Worm (Caenorhabditis elegans) whole organism, late embryonic: ENCODE results near the gene unc-50.
"Not testable (repeated sequence)": the region's sequence is repeated elsewhere in the genome, so short reads cannot be mapped to it uniquely, and the experiment has no call there.

ENCODE experiments used
- F13H6.1 ChIP-seq: sonication (generic microtip); optimal IDR thresholded peaks from 2 replicates; lab custom pipeline; 2016; ENCODE audit warnings: missing genetic modification characterization, missing compliant biosample characterization
- K02D7.2 ChIP-seq: sonication (generic microtip); optimal IDR thresholded peaks from 2 replicates; lab custom pipeline; 2017; ENCODE audit warnings: mild to moderate bottlenecking, missing genetic modification characterization, missing compliant biosample characterization
- K09A11.1 ChIP-seq: sonication (generic microtip); optimal IDR thresholded peaks from 2 replicates; lab custom pipeline; 2017; ENCODE audit warnings: antibody characterized with exemption, mild to moderate bottlenecking, missing genetic modification characterization, missing compliant biosample characterization; ENCODE audit not compliant: insufficient read depth
- Y22D7AL.16 ChIP-seq: sonication (generic microtip); optimal IDR thresholded peaks from 2 replicates; lab custom pipeline; 2016; ENCODE audit warnings: missing genetic modification characterization, missing compliant biosample characterization
- ahr-1 ChIP-seq: sonication (generic microtip); optimal IDR thresholded peaks from 2 replicates; lab custom pipeline; 2016; ENCODE audit warnings: missing genetic modification characterization, missing compliant biosample characterization
- ceh-19 ChIP-seq: fragments of 200-800 bp; sonication (Bioruptor generic); optimal IDR thresholded peaks from 2 replicates; lab custom pipeline; 2018; ENCODE audit warnings: mild to moderate bottlenecking, missing genetic modification characterization, missing compliant biosample characterization
- ceh-2 ChIP-seq: sonication (generic microtip); optimal IDR thresholded peaks from 2 replicates; lab custom pipeline; 2016; ENCODE audit warnings: missing genotype, missing genetic modification characterization, missing compliant biosample characterization
- ceh-22 ChIP-seq: sonication (generic microtip); optimal IDR thresholded peaks from 2 replicates; lab custom pipeline; 2017; ENCODE audit warnings: missing biosample characterization, missing genetic modification characterization
- ceh-24 ChIP-seq: sonication (generic microtip); optimal IDR thresholded peaks from 2 replicates; lab custom pipeline; 2016; ENCODE audit warnings: mild to moderate bottlenecking, missing genetic modification characterization, missing compliant biosample characterization
- ceh-34 ChIP-seq: sonication (generic microtip); optimal IDR thresholded peaks from 2 replicates; lab custom pipeline; 2016; ENCODE audit warnings: mild to moderate bottlenecking, missing genetic modification characterization, missing compliant biosample characterization
- ceh-45 ChIP-seq: fragments of 200-800 bp; sonication (Bioruptor generic); IDR thresholded peaks from 2 replicates; pipeline ENCODE4 v1.3.6; 2022; ENCODE audit warnings: missing genetic modification reagents, missing genetic modification characterization, missing compliant biosample characterization
- ceh-48 ChIP-seq: sonication (generic microtip); optimal IDR thresholded peaks from 2 replicates; lab custom pipeline; 2016; ENCODE audit warnings: missing genetic modification characterization, inconsistent platforms, missing compliant biosample characterization
- ceh-6 ChIP-seq: fragments of 200-800 bp; sonication (Bioruptor generic); optimal IDR thresholded peaks from 2 replicates; lab custom pipeline; 2018; ENCODE audit warnings: mild to moderate bottlenecking, missing genetic modification characterization, missing compliant biosample characterization
- elt-4 ChIP-seq: sonication (generic microtip); optimal IDR thresholded peaks from 2 replicates; lab custom pipeline; 2016; ENCODE audit warnings: missing genetic modification characterization, missing compliant biosample characterization
- fax-1 ChIP-seq: sonication (generic microtip); optimal IDR thresholded peaks from 2 replicates; lab custom pipeline; 2016; ENCODE audit warnings: missing genotype, missing genetic modification characterization, missing compliant biosample characterization
- fkh-6 ChIP-seq: sonication (generic microtip); optimal IDR thresholded peaks from 2 replicates; lab custom pipeline; 2016; ENCODE audit warnings: missing genetic modification characterization, missing compliant biosample characterization
- gmeb-2 ChIP-seq: sonication (generic microtip); optimal IDR thresholded peaks from 2 replicates; lab custom pipeline; 2016; ENCODE audit warnings: missing genetic modification characterization, inconsistent platforms, missing compliant biosample characterization
- hlh-15 ChIP-seq: sonication (generic microtip); optimal IDR thresholded peaks from 2 replicates; lab custom pipeline; 2016; ENCODE audit warnings: missing genetic modification characterization, missing compliant biosample characterization
- hlh-6 ChIP-seq: sonication (generic microtip); optimal IDR thresholded peaks from 2 replicates; lab custom pipeline; 2016; ENCODE audit warnings: missing genotype, missing genetic modification characterization, missing compliant biosample characterization
- lim-6 ChIP-seq: sonication (generic microtip); optimal IDR thresholded peaks from 2 replicates; lab custom pipeline; 2016; ENCODE audit warnings: missing genetic modification characterization, missing compliant biosample characterization
- lin-11 ChIP-seq: fragments of 200-800 bp; sonication (Bioruptor generic); optimal IDR thresholded peaks from 2 replicates; lab custom pipeline; 2018; ENCODE audit warnings: mild to moderate bottlenecking, missing genetic modification characterization, missing compliant biosample characterization
- mec-3 ChIP-seq: sonication (generic microtip); optimal IDR thresholded peaks from 2 replicates; lab custom pipeline; 2016; ENCODE audit warnings: borderline replicate concordance, missing genetic modification characterization, missing compliant biosample characterization
- nhr-11 ChIP-seq: fragments of 150-350 bp; optimal IDR thresholded peaks from 2 replicates; lab custom pipeline; 2014; ENCODE audit warnings: missing biosample characterization, missing genetic modification characterization
- nhr-232 ChIP-seq: sonication (generic microtip); optimal IDR thresholded peaks from 2 replicates; lab custom pipeline; 2016; ENCODE audit warnings: missing genetic modification characterization, missing compliant biosample characterization
- pag-3 ChIP-seq: sonication (generic microtip); optimal IDR thresholded peaks from 2 replicates; lab custom pipeline; 2016; ENCODE audit warnings: missing compliant biosample characterization, missing genetic modification characterization, borderline replicate concordance
- pax-1 ChIP-seq: fragments of 150-350 bp; optimal IDR thresholded peaks from 2 replicates; lab custom pipeline; 2014; ENCODE audit warnings: missing biosample characterization, missing genetic modification characterization
- pha-4 ChIP-seq: fragments of 150-350 bp; optimal IDR thresholded peaks from 2 replicates; lab custom pipeline; 2018; ENCODE audit warnings: missing biosample characterization, missing genetic modification reagents, missing genetic modification characterization
- pros-1 ChIP-seq: fragments of 150-350 bp; optimal IDR thresholded peaks from 2 replicates; lab custom pipeline; 2014; ENCODE audit warnings: missing biosample characterization, missing genetic modification reagents, missing genetic modification characterization
- rnt-1 ChIP-seq: sonication (generic microtip); optimal IDR thresholded peaks from 2 replicates; lab custom pipeline; 2016; ENCODE audit warnings: missing genetic modification characterization, missing compliant biosample characterization
- sox-2 ChIP-seq: fragments of 200-800 bp; sonication (Bioruptor generic); IDR thresholded peaks from 2 replicates; pipeline ENCODE4 v1.3.6; 2022; ENCODE audit warnings: missing genetic modification reagents, missing genetic modification characterization, missing compliant biosample characterization
- ttx-3 ChIP-seq: sonication (generic microtip); optimal IDR thresholded peaks from 2 replicates; lab custom pipeline; 2016; ENCODE audit warnings: missing genetic modification reagents, missing genetic modification characterization, missing compliant biosample characterization
- unc-3 ChIP-seq, 2 experiments: fragments of 200-800 bp in 1 of 2; sonication (Bioruptor generic) in 1 of 2; sonication (generic microtip) in 1 of 2; conservative IDR thresholded peaks in 1 of 2; optimal IDR thresholded peaks in 1 of 2; 2 replicates each; pipeline versions ENCODE4 v1.3.6 to Lab custom; 2016 to 2022; ENCODE audit warnings: missing compliant biosample characterization in 2 of 2, missing genetic modification characterization in 2 of 2, missing genetic modification reagents in 1 of 2
- unc-42 ChIP-seq: sonication (generic microtip); optimal IDR thresholded peaks from 2 replicates; lab custom pipeline; 2016; ENCODE audit warnings: missing genotype, missing genetic modification characterization, missing compliant biosample characterization
- unc-55 ChIP-seq: sonication (generic microtip); optimal IDR thresholded peaks from 2 replicates; lab custom pipeline; 2017; ENCODE audit warnings: missing biosample characterization, missing genetic modification reagents, missing genetic modification characterization
- unc-86 ChIP-seq: sonication (generic microtip); optimal IDR thresholded peaks from 2 replicates; lab custom pipeline; 2016; ENCODE audit warnings: missing genetic modification characterization, missing compliant biosample characterization
- ztf-16 ChIP-seq: sonication (generic microtip); optimal IDR thresholded peaks from 2 replicates; lab custom pipeline; 2017; ENCODE audit warnings: missing genetic modification characterization, missing compliant biosample characterization

unc-50 gene

ce11 chrIII:10270778-10271307 is 47.1 kb downstream of the unc-50 start, which contains the start of gene cnk-1 (continued):
- TF ChIP-seq pag-3 (tag; lab: Kevin White, UChicago) (no peak), unc-55 (GFP tag; lab: Kevin White, UChicago) (no peak), ceh-48 (tag; lab: Kevin White, UChicago) (no peak), hlh-15 (tag; lab: Kevin White, UChicago) (no peak), ceh-6 (no peak), fkh-6 (tag; lab: Kevin White, UChicago) (peak; percentile 31), ceh-45 (GFP tag; lab: Robert Waterston, UW) (peak; percentile 67; the same call in 1 of the 2 replicates), elt-4 (tag; lab: Kevin White, UChicago) (no peak), pha-4 (tag; lab: Kevin White, UChicago) (no peak), ceh-2 (tag; lab: Kevin White, UChicago) (peak; percentile 84), ceh-22 (tag; lab: Kevin White, UChicago) (no peak), lim-6 (tag; lab: Kevin White, UChicago) (peak; percentile 39), hlh-6 (tag; lab: Kevin White, UChicago) (peak; percentile 44), pax-1 (no peak), F13H6.1 (tag; lab: Kevin White, UChicago) (peak; percentile 28), fax-1 (tag; lab: Kevin White, UChicago) (peak; percentile 10), nhr-11 (no peak), pros-1 (no peak), ceh-34 (tag; lab: Kevin White, UChicago) (peak; percentile 62), gmeb-2 (tag; lab: Kevin White, UChicago) (no peak), ztf-16 (tag; lab: Kevin White, UChicago) (no peak), ttx-3 (no peak), mec-3 (tag; lab: Kevin White, UChicago) (peak; percentile 75), ahr-1 (no peak), lin-11 (tag; lab: Kevin White, UChicago) (no peak), Y22D7AL.16 (tag; lab: Kevin White, UChicago) (no peak), ceh-24 (tag; lab: Kevin White, UChicago) (no peak), K09A11.1 (tag; lab: Kevin White, UChicago) (no peak), unc-86 (tag; lab: Kevin White, UChicago) (no peak), K02D7.2 (tag; lab: Kevin White, UChicago) (no peak), rnt-1 (peak; percentile 51), ceh-19 (GFP tag; lab: Kevin White, UChicago) (no peak), sox-2 (GFP tag; lab: Robert Waterston, UW) (peak; percentile 41), unc-42 (tag; lab: Kevin White, UChicago) (peak; percentile 34)

DNA sequence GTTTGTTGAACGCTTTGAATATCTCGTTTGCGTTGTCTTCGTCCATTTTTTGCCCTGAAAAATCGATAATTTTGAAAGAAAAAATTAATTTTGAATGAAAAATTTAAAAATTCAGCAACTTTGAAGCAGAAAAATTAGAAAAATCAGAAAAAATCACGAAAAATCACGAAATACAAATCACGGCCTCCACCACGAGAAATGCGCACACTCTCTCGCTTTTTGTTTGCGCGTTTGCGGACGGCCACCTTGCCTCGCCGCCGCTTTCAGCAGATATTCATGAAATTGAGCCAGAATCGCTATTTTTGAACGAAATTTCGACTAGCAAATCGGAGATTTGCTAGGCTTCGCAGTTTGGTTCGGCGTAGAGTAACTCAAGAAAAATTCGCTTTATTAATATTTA is 51.1 kb downstream of the unc-50 start, which contains the start of gene inpp-4B:
Gene inpp-4B, minus strand, starts transcription at position 54 of the 400 bp plus-strand sequence.
- TF ChIP-seq unc-3 (GFP tag; conservative IDR thresholded peaks at IDR 0.05; lab: Robert Waterston, UW); unc-3 (tag; optimal IDR thresholded peaks at IDR 0.05; lab: Kevin White, UChicago); ceh-22 (tag; lab: Kevin White, UChicago); nhr-232 (tag; lab: Kevin White, UChicago): not testable (repeated sequence)
- TF ChIP-seq, all 69 proteins: peak for 0; not testable (repeated sequence) for 69
